Worm (Caenorhabditis elegans): ENCODE measurements around the gene sao-1.

sao-1 gene

ce11 chrV:13961927-13962419, 1.8 kb upstream of the sao-1 start, which contains the start of the genes algn-13 and R10D12.13:
TSS of gene algn-13 (minus strand) at chrV:13961977.
TSS of gene R10D12.13 (plus strand) at chrV:13962417.
- TF ChIP-seq ceh-48 (tag; optimal IDR thresholded peaks at IDR 0.05) (peak; percentile 5), rnt-1 (tag; optimal IDR thresholded peaks at IDR 0.05) (peak; percentile 75), fkh-6 (tag; optimal IDR thresholded peaks at IDR 0.05) (peak; percentile 77), tbx-7 (tag; optimal IDR thresholded peaks at IDR 0.05) (peak; percentile 31), Y22D7AL.16 (tag; optimal IDR thresholded peaks at IDR 0.05) (peak; percentile 56), odd-2 (tag; optimal IDR thresholded peaks at IDR 0.05) (peak; percentile 82), dmd-4 (tag; optimal IDR thresholded peaks at IDR 0.05; ENCODE audit: borderline replicate concordance) (peak; percentile 72), ceh-9 (tag; optimal IDR thresholded peaks at IDR 0.05) (no peak), che-1 (tag; optimal IDR thresholded peaks at IDR 0.05) (peak; percentile 78), pros-1 (tag; optimal IDR thresholded peaks at IDR 0.05) (no peak), eyg-1 (tag; optimal IDR thresholded peaks at IDR 0.05) (peak; percentile 58), unc-55 (GFP tag; optimal IDR thresholded peaks at IDR 0.05) (no peak), syd-9 (tag; optimal IDR thresholded peaks at IDR 0.05) (peak; percentile 56), dve-1 (tag; optimal IDR thresholded peaks at IDR 0.05) (no peak), ets-4 (tag; optimal IDR thresholded peaks at IDR 0.05) (peak; percentile 10), ceh-14 (tag; optimal IDR thresholded peaks at IDR 0.05) (peak; percentile 90), lin-11 (tag; optimal IDR thresholded peaks at IDR 0.05) (peak; percentile 69), zip-5 (tag; optimal IDR thresholded peaks at IDR 0.05) (peak; percentile 67), fax-1 (tag; optimal IDR thresholded peaks at IDR 0.05) (peak; percentile 76), unc-86 (tag; optimal IDR thresholded peaks at IDR 0.05) (peak; percentile 64), pqm-1 (tag; optimal IDR thresholded peaks at IDR 0.05) (no peak), T23F11.4 (GFP tag; optimal IDR thresholded peaks at IDR 0.05) (peak; percentile 69), ceh-2 (tag; optimal IDR thresholded peaks at IDR 0.05) (peak; percentile 84), ceh-24 (tag; optimal IDR thresholded peaks at IDR 0.05) (peak; percentile 58), nhr-232 (tag; optimal IDR thresholded peaks at IDR 0.05) (peak; percentile 71), C38D4.7 (GFP tag; optimal IDR thresholded peaks at IDR 0.05) (peak; percentile 77), hlh-6 (tag; optimal IDR thresholded peaks at IDR 0.05) (peak; percentile 81), pax-1 (tag; optimal IDR thresholded peaks at IDR 0.05) (no peak), fkh-10 (GFP tag; optimal IDR thresholded peaks at IDR 0.05) (no peak), ahr-1 (tag; optimal IDR thresholded peaks at IDR 0.05) (peak; percentile 83), pat-9 (tag; optimal IDR thresholded peaks at IDR 0.05) (peak; percentile 84), C08G9.2 (tag; optimal IDR thresholded peaks at IDR 0.05) (peak; percentile 73), ceh-6 (GFP tag; optimal IDR thresholded peaks at IDR 0.05) (peak; percentile 56), ceh-34 (tag; optimal IDR thresholded peaks at IDR 0.05) (peak; percentile 80), K02D7.2 (tag; optimal IDR thresholded peaks at IDR 0.05) (peak; percentile 75), ceh-18 (tag; optimal IDR thresholded peaks at IDR 0.05) (peak; percentile 45), sox-2 (GFP tag; IDR thresholded peaks at IDR 0.05) (peak; percentile 25; the same call in 1 of the 2 replicates), ceh-22 (tag; optimal IDR thresholded peaks at IDR 0.05) (no peak), hlh-8 (tag; optimal IDR thresholded peaks at IDR 0.05) (peak; percentile 82), gmeb-2 (tag; optimal IDR thresholded peaks at IDR 0.05) (peak; percentile 72), madf-2 (tag; optimal IDR thresholded peaks at IDR 0.05) (peak; percentile 50), unc-42 (tag; optimal IDR thresholded peaks at IDR 0.05) (peak; percentile 46), sdc-2 (tag; optimal IDR thresholded peaks at IDR 0.05) (peak; percentile 69), ama-1 (optimal IDR thresholded peaks at IDR 0.05) (no peak), sox-4 (tag; optimal IDR thresholded peaks at IDR 0.05) (peak; percentile 79), hlh-30 (tag; optimal IDR thresholded peaks at IDR 0.05; ENCODE audit: insufficient read depth) (no peak), ceh-31 (tag; optimal IDR thresholded peaks at IDR 0.05) (peak; percentile 81), pha-2 (tag; optimal IDR thresholded peaks at IDR 0.05) (peak; percentile 79), ztf-16 (tag; optimal IDR thresholded peaks at IDR 0.05) (peak; percentile 78), pag-3 (tag; optimal IDR thresholded peaks at IDR 0.05; ENCODE audit: borderline replicate concordance) (no peak), nfya-1 (tag; optimal IDR thresholded peaks at IDR 0.05) (peak; percentile 78), unc-3 (GFP tag; conservative IDR thresholded peaks at IDR 0.05) (peak; percentile 65; the same call in 1 of the 2 replicates), unc-3 (tag; optimal IDR thresholded peaks at IDR 0.05) (peak; percentile 80)

Measured in whole organism, late embryonic.